Fruit fly (Drosophila melanogaster) whole organism, wandering third instar larva: ENCODE measurements around the gene Eip63E.

Source experiments
- Myc ChIP-seq: fragments of >200 bp; optimal IDR thresholded peaks from 2 replicates; lab custom pipeline; 2017
- rgr ChIP-seq: fragments of 200-800 bp; sonication (Bioruptor generic); optimal IDR thresholded peaks from 3 replicates; lab custom pipeline; 2016; ENCODE audit warnings: missing biosample characterization, mild to moderate bottlenecking, missing genetic modification characterization

dm6 chr3L:3615082-3615481 is 99.5 kb downstream of the Eip63E start, which contains the start of gene CG10357:
- TF ChIP-seq rgr (GFP tag; lab: Kevin White, UChicago) (no peak), Myc (lab: Kevin White, UChicago) (no peak)
